Fruit fly (Drosophila melanogaster): ENCODE measurements around the gene Taf9.

The Taf9 gene

DNA sequence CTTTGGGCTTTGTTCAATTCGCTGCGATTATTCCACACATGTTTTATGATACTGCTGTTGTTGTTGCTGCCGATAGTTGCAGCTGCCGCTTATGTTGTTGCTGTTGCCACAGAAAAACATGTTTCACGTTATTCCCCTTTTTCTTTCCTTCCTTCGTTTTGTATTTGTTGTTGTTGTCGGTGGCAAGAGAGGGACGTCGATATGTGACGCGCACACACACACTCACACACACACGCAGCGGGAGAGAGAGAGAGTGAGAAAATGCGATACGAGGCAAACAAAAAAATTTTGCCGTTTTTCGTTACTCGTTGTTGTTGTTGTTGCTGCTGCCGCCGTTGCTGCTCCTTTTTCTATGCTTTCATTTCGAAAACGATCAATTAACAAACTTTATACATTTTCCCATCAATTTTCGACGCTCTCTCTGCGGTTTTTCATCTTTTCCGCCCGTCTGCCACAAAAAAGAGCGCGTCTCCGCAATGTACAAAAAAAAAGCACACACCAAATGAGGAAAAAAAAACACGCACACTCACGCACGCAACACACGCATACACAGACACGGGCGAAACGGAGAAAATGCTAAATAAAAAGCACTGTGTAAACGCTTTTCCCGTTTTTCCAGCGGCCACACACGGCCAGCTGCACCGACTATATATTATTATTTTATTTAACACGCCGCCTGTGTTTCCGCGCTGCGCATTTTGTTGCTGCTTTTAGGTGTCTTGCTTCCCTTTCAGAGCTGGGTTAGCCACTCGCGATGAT lies 44.7 kb downstream of the Taf9 start:
- TF ChIP-seq CG15601 (tag; optimal IDR thresholded peaks at IDR 0.05) (peak; percentile 21), CG12769 (tag; optimal IDR thresholded peaks at IDR 0.05) (peak; percentile 35), CG8924 (tag; optimal IDR thresholded peaks at IDR 0.05) (peak; percentile 71), usp (GFP tag; optimal IDR thresholded peaks at IDR 0.05) (no peak), nom (GFP tag; optimal IDR thresholded peaks at IDR 0.05) (peak; percentile 95), vvl (GFP tag; IDR thresholded peaks at IDR 0.05) (no peak), zen (tag; optimal IDR thresholded peaks at IDR 0.05) (no peak), CG2712 (tag; optimal IDR thresholded peaks at IDR 0.05) (no peak), CG3163 (GFP tag; optimal IDR thresholded peaks at IDR 0.05) (peak; percentile 91), gsb-n (tag; optimal IDR thresholded peaks at IDR 0.05) (no peak), dan (GFP tag; IDR thresholded peaks at IDR 0.05) (no peak), YL-1 (GFP tag; optimal IDR thresholded peaks at IDR 0.05) (peak; percentile 47), CG32772 (GFP tag; IDR thresholded peaks at IDR 0.05) (0 out of 2 replicates have a peak, but pooled peaks have one; percentile 36), ind (GFP tag; optimal IDR thresholded peaks at IDR 0.05) (no peak), CG11504 (tag; optimal IDR thresholded peaks at IDR 0.05) (peak; percentile 23), Sox100B (GFP tag; optimal IDR thresholded peaks at IDR 0.05) (no peak), sens (GFP tag) (peak; percentile 55), crol (GFP tag; IDR thresholded peaks at IDR 0.05) (peak; percentile 23; the same call in 1 of the 2 replicates), twi (tag; optimal IDR thresholded peaks at IDR 0.05) (peak; percentile 70), cg (GFP tag; optimal IDR thresholded peaks at IDR 0.05) (peak; percentile 91), CG17186 (GFP tag; optimal IDR thresholded peaks at IDR 0.05) (peak; percentile 96), CG2875 (GFP tag; optimal IDR thresholded peaks at IDR 0.05) (no peak), CG4617 (GFP tag; optimal IDR thresholded peaks at IDR 0.05; ENCODE audit: borderline replicate concordance) (peak; percentile 12), corto (GFP tag; optimal IDR thresholded peaks at IDR 0.05) (peak; percentile 61), CG10321 (GFP tag; IDR thresholded peaks at IDR 0.05) (peak; percentile 91), CG1024 (GFP tag; IDR thresholded peaks at IDR 0.05) (no peak), peb (GFP tag; IDR thresholded peaks at IDR 0.05) (no peak), CG42726 (GFP tag; IDR thresholded peaks at IDR 0.05; ENCODE audit: partially characterized antibody) (no peak), sd (tag; optimal IDR thresholded peaks at IDR 0.05) (peak; percentile 11), Dad (GFP tag; optimal IDR thresholded peaks at IDR 0.05) (no peak), CG6175 (GFP tag; IDR thresholded peaks at IDR 0.05) (peak; percentile 86), CG10147 (GFP tag; optimal IDR thresholded peaks at IDR 0.05) (no peak), Trl (optimal IDR thresholded peaks at IDR 0.05) (peak; percentile 52 to 87), Trl (GFP tag; optimal IDR thresholded peaks at IDR 0.05) (peak; percentile 18), Jarid2 (GFP tag; optimal IDR thresholded peaks at IDR 0.05) (peak; percentile 23), Nf-YC (tag; optimal IDR thresholded peaks at IDR 0.05) (peak; percentile 15), lov (optimal IDR thresholded peaks at IDR 0.05) (no peak), lov (GFP tag; IDR thresholded peaks at IDR 0.05) (no peak), dmrt99B (tag; optimal IDR thresholded peaks at IDR 0.05) (no peak), psq (GFP tag; optimal IDR thresholded peaks at IDR 0.05) (peak; percentile 72), sqz (GFP tag; optimal IDR thresholded peaks at IDR 0.05) (peak; percentile 99), row (GFP tag; IDR thresholded peaks at IDR 0.05) (no peak), Med (GFP tag) (peak; percentile 78), zfh2 (GFP tag; optimal IDR thresholded peaks at IDR 0.05) (no peak), CG4360 (GFP tag; IDR thresholded peaks at IDR 0.05) (peak; percentile 99), ara (GFP tag; IDR thresholded peaks at IDR 0.05) (no peak), oc (tag; optimal IDR thresholded peaks at IDR 0.05) (peak; percentile 5), MBD-R2 (GFP tag; IDR thresholded peaks at IDR 0.05) (peak; percentile 22; the same call in 1 of the 2 replicates), CG7839 (tag; optimal IDR thresholded peaks at IDR 0.05) (no peak), Fer1 (GFP tag; optimal IDR thresholded peaks at IDR 0.05) (peak; percentile 13)

All from whole organism, embryonic.